Fruit fly (Drosophila melanogaster): Measurements from ENCODE around the gene kud.

Gene kud

dm6 chr3L:16800026-16800425, 44.8 kb downstream of the kud start (continued):
- no peak for TF ChIP-seq salr (GFP tag; optimal IDR thresholded peaks at IDR 0.05)
- peak; percentile 26 for TF ChIP-seq CG10669 (GFP tag; optimal IDR thresholded peaks at IDR 0.05)
- TF ChIP-seq Eip93F (GFP tag; optimal IDR thresholded peaks at IDR 0.05) = no peak
- TF ChIP-seq fd59A (GFP tag; optimal IDR thresholded peaks at IDR 0.05) = no peak
- TF ChIP-seq CG6808 (GFP tag; optimal IDR thresholded peaks at IDR 0.05) = peak; percentile 47
- TF ChIP-seq eg (GFP tag; IDR thresholded peaks at IDR 0.05) = peak; percentile 62; the same call in 2 of the 3 replicates

dm6 chr3L:16796603-16797002, 48.2 kb downstream of the kud start:
- TF ChIP-seq CG6808 (GFP tag; optimal IDR thresholded peaks at IDR 0.05) (no peak), CG10631 (GFP tag; optimal IDR thresholded peaks at IDR 0.05) (peak; percentile 69), OdsH (GFP tag; optimal IDR thresholded peaks at IDR 0.05) (no peak), CG3919 (GFP tag; optimal IDR thresholded peaks at IDR 0.05) (no peak), pdm3 (GFP tag; optimal IDR thresholded peaks at IDR 0.05) (peak; percentile 78), spab (GFP tag; optimal IDR thresholded peaks at IDR 0.05) (no peak), Hr39 (GFP tag; optimal IDR thresholded peaks at IDR 0.05) (peak; percentile 73), CG8319 (GFP tag; optimal IDR thresholded peaks at IDR 0.05) (peak; percentile 25), Ets21C (GFP tag; optimal IDR thresholded peaks at IDR 0.05) (peak; percentile 47), CG6163 (GFP tag; IDR thresholded peaks at IDR 0.05) (peak; percentile 77), CG3032 (tag; optimal IDR thresholded peaks at IDR 0.05) (peak; percentile 33), Smox (GFP tag; optimal IDR thresholded peaks at IDR 0.05) (no peak), achi (GFP tag; optimal IDR thresholded peaks at IDR 0.05) (no peak), lz (GFP tag; optimal IDR thresholded peaks at IDR 0.05) (peak; percentile 73), fd59A (GFP tag; optimal IDR thresholded peaks at IDR 0.05) (peak; percentile 17), ss (GFP tag; optimal IDR thresholded peaks at IDR 0.05) (no peak), CG1621 (tag; optimal IDR thresholded peaks at IDR 0.05) (no peak), Eip78C (GFP tag) (no peak), CG8632 (GFP tag; optimal IDR thresholded peaks at IDR 0.05) (peak; percentile 71), fkh (GFP tag; optimal IDR thresholded peaks at IDR 0.05) (no peak), Sox15 (GFP tag; optimal IDR thresholded peaks at IDR 0.05) (peak; percentile 44), topi (GFP tag; optimal IDR thresholded peaks at IDR 0.05) (no peak), CG10669 (GFP tag; optimal IDR thresholded peaks at IDR 0.05) (no peak), net (GFP tag; optimal IDR thresholded peaks at IDR 0.05) (peak; percentile 82), CG31627 (GFP tag; optimal IDR thresholded peaks at IDR 0.05) (peak; percentile 71), svp (GFP tag) (peak; percentile 87), CG6276 (GFP tag; optimal IDR thresholded peaks at IDR 0.05) (no peak), CG9139 (GFP tag; optimal IDR thresholded peaks at IDR 0.05) (no peak), CG15336 (GFP tag; IDR thresholded peaks at IDR 0.05) (peak; percentile 81), acj6 (GFP tag; optimal IDR thresholded peaks at IDR 0.05) (no peak), Lpt (GFP tag; optimal IDR thresholded peaks at IDR 0.05) (no peak), Met (GFP tag; optimal IDR thresholded peaks at IDR 0.05) (peak; percentile 83), Eip75B (GFP tag; optimal IDR thresholded peaks at IDR 0.05) (no peak), Eip93F (GFP tag; optimal IDR thresholded peaks at IDR 0.05) (peak; percentile 5), CG8119 (GFP tag; IDR thresholded peaks at IDR 0.05) (peak; percentile 78), esn (GFP tag; optimal IDR thresholded peaks at IDR 0.05) (peak; percentile 82), Gug (GFP tag; IDR thresholded peaks at IDR 0.05) (peak; percentile 56), dac (GFP tag; optimal IDR thresholded peaks at IDR 0.05) (no peak), Hr38 (GFP tag; optimal IDR thresholded peaks at IDR 0.05) (no peak), CG6792 (GFP tag; optimal IDR thresholded peaks at IDR 0.05) (peak; percentile 73), fd85E (GFP tag; optimal IDR thresholded peaks at IDR 0.05) (no peak), Hr4 (GFP tag; optimal IDR thresholded peaks at IDR 0.05) (peak; percentile 75), Sox102F (GFP tag; optimal IDR thresholded peaks at IDR 0.05) (peak; percentile 84), CG11762 (GFP tag; optimal IDR thresholded peaks at IDR 0.05; ENCODE audit: insufficient read depth) (peak; percentile 9), vri (GFP tag; optimal IDR thresholded peaks at IDR 0.05) (peak; percentile 83), Ets96B (tag; optimal IDR thresholded peaks at IDR 0.05) (no peak), CG32006 (GFP tag; optimal IDR thresholded peaks at IDR 0.05) (no peak), Sox14 (GFP tag; optimal IDR thresholded peaks at IDR 0.05) (peak; percentile 78), CG7368 (GFP tag; optimal IDR thresholded peaks at IDR 0.05) (no peak)
